Fruit fly (Drosophila melanogaster) Kc167 (cell line): ENCODE measurements around the gene Mur29B.

ENCODE experiments used
- Sin3A ChIP-seq: fragments of >200 bp; optimal IDR thresholded peaks from 2 replicates; lab custom pipeline; 2018; ENCODE audit warnings: missing external identifiers
- insv ChIP-seq: fragments of >200 bp; optimal IDR thresholded peaks from 3 replicates; lab custom pipeline; 2018; ENCODE audit warnings: missing external identifiers
- psq ChIP-seq: fragments of >200 bp; optimal IDR thresholded peaks from 2 replicates; lab custom pipeline; 2017; ENCODE audit warnings: missing external identifiers

- TF ChIP-seq psq (lab: Kevin White, UChicago) (no peak), insv (no peak), Sin3A (lab: Kevin White, UChicago) (no peak)
These were observed 654 bp upstream of the Mur29B start for dm6 chr2L:8351333-8351732.
